Fruit fly (Drosophila melanogaster) whole organism, embryonic: ENCODE measurements around the gene RpS17.
A peak's percentile ranks its signal among the peaks of the same experiment; 100 is the strongest.

Experiments used
- Antp ChIP-seq: fragments of 200-800 bp; sonication (Bioruptor generic); optimal IDR thresholded peaks from 3 replicates; lab custom pipeline; 2016; ENCODE audit warnings: missing biosample characterization, missing genetic modification characterization
- Bdp1 ChIP-seq: fragments of 200-800 bp; sonication (Bioruptor generic); optimal IDR thresholded peaks from 3 replicates; lab custom pipeline; 2016; ENCODE audit warnings: missing biosample characterization, missing genetic modification characterization
- Bgb ChIP-seq: fragments of 200-800 bp; sonication (Bioruptor generic); IDR thresholded peaks from 2 replicates; pipeline ENCODE4 v1.3.6; 2022; ENCODE audit warnings: missing biosample characterization, missing genetic modification characterization; ENCODE audit not compliant: partially characterized antibody
- CG11398 ChIP-seq: fragments of 200-800 bp; sonication (Bioruptor generic); optimal IDR thresholded peaks from 2 replicates; lab custom pipeline; 2016; ENCODE audit warnings: missing biosample characterization, missing genetic modification characterization
- CG11560 ChIP-seq: fragments of 200-800 bp; sonication (Bioruptor generic); IDR thresholded peaks from 3 replicates; pipeline ENCODE4 v1.3.6; 2022; ENCODE audit warnings: missing biosample characterization, missing genetic modification characterization
- CG12155 ChIP-seq: fragments of 200-800 bp; sonication (Bioruptor generic); optimal IDR thresholded peaks from 3 replicates; lab custom pipeline; 2016; ENCODE audit warnings: missing biosample characterization, missing genetic modification characterization
- CG12769 ChIP-seq: fragments of 200-800 bp; sonication (Bioruptor generic); optimal IDR thresholded peaks from 2 replicates; lab custom pipeline; 2019; ENCODE audit warnings: missing biosample characterization, mild to moderate bottlenecking, missing genetic modification characterization, moderate library complexity
- CG13624 ChIP-seq: fragments of 200-800 bp; sonication (Bioruptor generic); optimal IDR thresholded peaks from 2 replicates; lab custom pipeline; 2016; ENCODE audit warnings: missing biosample characterization, missing genetic modification characterization
- CG15011 ChIP-seq: fragments of 200-800 bp; sonication (Bioruptor generic); optimal IDR thresholded peaks from 3 replicates; lab custom pipeline; 2018; ENCODE audit warnings: missing biosample characterization, mild to moderate bottlenecking, missing genetic modification characterization
- CG17186 ChIP-seq: fragments of 200-800 bp; sonication (Bioruptor generic); optimal IDR thresholded peaks from 3 replicates; lab custom pipeline; 2017; ENCODE audit warnings: missing biosample characterization, missing genetic modification reagents, missing genetic modification characterization
- CG17829 ChIP-seq: fragments of 200-800 bp; optimal IDR thresholded peaks from 2 replicates; lab custom pipeline; 2019; ENCODE audit warnings: missing biosample characterization, mild to moderate bottlenecking, missing genetic modification characterization, moderate library complexity
- CG1792 ChIP-seq: fragments of 200-800 bp; sonication (Bioruptor generic); optimal IDR thresholded peaks from 2 replicates; lab custom pipeline; 2016; ENCODE audit warnings: missing biosample characterization, missing genetic modification characterization
- CG18262 ChIP-seq: fragments of 200-800 bp; optimal IDR thresholded peaks from 3 replicates; lab custom pipeline; 2019; ENCODE audit warnings: missing biosample characterization, mild to moderate bottlenecking, missing genetic modification characterization, moderate library complexity
- CG2129 ChIP-seq: fragments of 200-800 bp; sonication (Bioruptor generic); IDR thresholded peaks from 2 replicates; pipeline ENCODE4 v1.3.6; 2022; ENCODE audit warnings: missing biosample characterization, missing genetic modification characterization; ENCODE audit not compliant: partially characterized antibody
- CG3065 ChIP-seq: fragments of 200-800 bp; sonication (Bioruptor generic); optimal IDR thresholded peaks from 2 replicates; lab custom pipeline; 2016; ENCODE audit warnings: missing biosample characterization, missing genetic modification characterization
- CG4617 ChIP-seq: fragments of 200-800 bp; sonication (Bioruptor generic); optimal IDR thresholded peaks from 3 replicates; lab custom pipeline; 2016; ENCODE audit warnings: missing biosample characterization, missing genetic modification characterization, borderline replicate concordance
- CG6791 ChIP-seq: fragments of 200-800 bp; sonication (Bioruptor generic); IDR thresholded peaks from 3 replicates; pipeline ENCODE4 v1.3.6; 2022; ENCODE audit warnings: missing biosample characterization, missing genetic modification characterization; ENCODE audit not compliant: partially characterized antibody
- CG6854 ChIP-seq: fragments of 200-800 bp; sonication (Bioruptor generic); optimal IDR thresholded peaks from 3 replicates; lab custom pipeline; 2017; ENCODE audit warnings: missing biosample characterization, mild to moderate bottlenecking, missing genetic modification characterization
- CG9876 ChIP-seq: fragments of 200-800 bp; sonication (Bioruptor generic); optimal IDR thresholded peaks from 2 replicates; lab custom pipeline; 2016; ENCODE audit warnings: missing biosample characterization, missing genetic modification characterization
- MBD-R2 ChIP-seq: fragments of 200-800 bp; sonication (Bioruptor generic); IDR thresholded peaks from 2 replicates; pipeline ENCODE4 v1.3.6; 2022; ENCODE audit warnings: missing biosample characterization, missing genetic modification characterization
- Myb ChIP-seq: fragments of 200-800 bp; sonication (Bioruptor generic); optimal IDR thresholded peaks from 2 replicates; lab custom pipeline; 2016; ENCODE audit warnings: missing biosample characterization, missing genetic modification characterization
- NK7.1 ChIP-seq: fragments of 200-800 bp; sonication (Bioruptor generic); optimal IDR thresholded peaks from 3 replicates; lab custom pipeline; 2016; ENCODE audit warnings: missing biosample characterization, missing genetic modification characterization
- Nf-YA ChIP-seq: fragments of 200-800 bp; sonication (Bioruptor generic); IDR thresholded peaks from 2 replicates; pipeline ENCODE4 v1.3.6; 2022; ENCODE audit warnings: missing biosample characterization, missing genetic modification characterization
- Nf-YC ChIP-seq: fragments of 200-800 bp; optimal IDR thresholded peaks from 3 replicates; lab custom pipeline; 2019; ENCODE audit warnings: missing biosample characterization, mild to moderate bottlenecking, missing genetic modification characterization, moderate library complexity
- Pdp1 ChIP-seq, 2 experiments: fragments of 200-800 bp; sonication (Bioruptor generic); optimal IDR thresholded peaks; 3 replicates each; lab custom pipeline; 2016; ENCODE audit warnings: missing biosample characterization in 2 of 2, missing genetic modification characterization in 2 of 2, mild to moderate bottlenecking in 1 of 2, moderate library complexity in 1 of 2
- Tbp ChIP-seq: fragments of >200 bp; optimal IDR thresholded peaks from 2 replicates; lab custom pipeline; 2018; ENCODE audit warnings: missing biosample characterization, missing genetic modification characterization
- YL-1 ChIP-seq: fragments of 200-800 bp; sonication (Bioruptor generic); optimal IDR thresholded peaks from 3 replicates; lab custom pipeline; 2017; ENCODE audit warnings: missing biosample characterization, mild to moderate bottlenecking, missing genetic modification characterization
- ase ChIP-seq: fragments of 200-800 bp; sonication (Bioruptor generic); IDR thresholded peaks from 3 replicates; pipeline ENCODE4 v1.3.6; 2022; ENCODE audit warnings: missing biosample characterization, missing genetic modification characterization
- bcd ChIP-seq: fragments of 200-800 bp; sonication (Bioruptor generic); optimal IDR thresholded peaks from 2 replicates; lab custom pipeline; 2017; ENCODE audit warnings: missing biosample characterization, mild to moderate bottlenecking, missing genetic modification characterization
- bigmax ChIP-seq: fragments of 200-800 bp; sonication (Bioruptor generic); optimal IDR thresholded peaks from 2 replicates; lab custom pipeline; 2018; ENCODE audit warnings: missing biosample characterization, mild to moderate bottlenecking, missing genetic modification characterization
- btn ChIP-seq: fragments of 200-800 bp; sonication (Bioruptor generic); optimal IDR thresholded peaks from 2 replicates; lab custom pipeline; 2016; ENCODE audit warnings: missing biosample characterization, missing genetic modification characterization
- chinmo ChIP-seq: fragments of 200-800 bp; sonication (Bioruptor generic); IDR thresholded peaks from 4 replicates; pipeline ENCODE4 v1.3.6; 2022; ENCODE audit warnings: missing biosample characterization, missing genetic modification characterization; ENCODE audit not compliant: partially characterized antibody
- dmrt99B ChIP-seq: fragments of 200-800 bp; sonication (Bioruptor generic); optimal IDR thresholded peaks from 2 replicates; lab custom pipeline; 2018; ENCODE audit warnings: missing biosample characterization, mild to moderate bottlenecking, missing genetic modification characterization, moderate library complexity
- dpn ChIP-seq, 2 experiments: fragments of 200-800 bp; sonication (Bioruptor generic); optimal IDR thresholded peaks; 3 replicates each; lab custom pipeline; 2016; ENCODE audit warnings: missing biosample characterization in 2 of 2, missing genetic modification characterization in 2 of 2
- ems ChIP-seq: fragments of 200-800 bp; sonication (Bioruptor generic); optimal IDR thresholded peaks from 3 replicates; lab custom pipeline; 2016; ENCODE audit warnings: missing biosample characterization, missing genetic modification characterization
- ftz-f1 ChIP-seq: fragments of 200-800 bp; sonication (Bioruptor generic); optimal IDR thresholded peaks from 2 replicates; lab custom pipeline; 2016; ENCODE audit warnings: missing biosample characterization, missing genetic modification characterization
- gfzf ChIP-seq: fragments of 200-800 bp; sonication (Bioruptor generic); optimal IDR thresholded peaks from 2 replicates; lab custom pipeline; 2016; ENCODE audit warnings: missing biosample characterization, mild to moderate bottlenecking, missing genetic modification characterization, moderate library complexity
- grn ChIP-seq: fragments of 200-800 bp; sonication (Bioruptor generic); optimal IDR thresholded peaks from 3 replicates; lab custom pipeline; 2017; ENCODE audit warnings: missing biosample characterization, missing genetic modification characterization
- jumu ChIP-seq: fragments of 200-800 bp; sonication (Bioruptor generic); optimal IDR thresholded peaks from 3 replicates; lab custom pipeline; 2016; ENCODE audit warnings: missing biosample characterization, missing genetic modification characterization
- klu ChIP-seq: fragments of 200-800 bp; sonication (Bioruptor generic); IDR thresholded peaks from 2 replicates; pipeline ENCODE4 v1.3.6; 2022; ENCODE audit warnings: missing biosample characterization, missing genetic modification characterization
- knrl ChIP-seq: fragments of 200-800 bp; sonication (Bioruptor generic); IDR thresholded peaks from 3 replicates; pipeline ENCODE4 v1.3.6; 2022; ENCODE audit warnings: missing biosample characterization, missing genetic modification characterization; ENCODE audit not compliant: partially characterized antibody
- lilli ChIP-seq: fragments of 200-800 bp; sonication (Bioruptor generic); optimal IDR thresholded peaks from 3 replicates; lab custom pipeline; 2016; ENCODE audit warnings: missing biosample characterization, missing genetic modification characterization
- lmd ChIP-seq: fragments of 200-800 bp; sonication (Bioruptor generic); IDR thresholded peaks from 2 replicates; pipeline ENCODE4 v1.3.6; 2022; ENCODE audit warnings: missing biosample characterization, missing genetic modification characterization
- maf-S ChIP-seq: fragments of 200-800 bp; sonication (Bioruptor generic); optimal IDR thresholded peaks from 2 replicates; lab custom pipeline; 2016; ENCODE audit warnings: missing biosample characterization, missing genetic modification characterization
- nmo ChIP-seq: fragments of 200-800 bp; sonication (Bioruptor generic); optimal IDR thresholded peaks from 2 replicates; lab custom pipeline; 2018; ENCODE audit warnings: missing biosample characterization, mild to moderate bottlenecking, missing genetic modification characterization, moderate library complexity
- pum ChIP-seq: fragments of 200-800 bp; sonication (Bioruptor generic); optimal IDR thresholded peaks from 2 replicates; lab custom pipeline; 2016; ENCODE audit warnings: missing biosample characterization, missing genetic modification characterization
- tna ChIP-seq: fragments of 200-800 bp; sonication (Bioruptor generic); IDR thresholded peaks from 2 replicates; pipeline ENCODE4 v1.3.6; 2022; ENCODE audit warnings: missing biosample characterization, missing genetic modification characterization; ENCODE audit not compliant: partially characterized antibody
- trem ChIP-seq: fragments of 200-800 bp; optimal IDR thresholded peaks from 3 replicates; lab custom pipeline; 2019; ENCODE audit warnings: missing biosample characterization, mild to moderate bottlenecking, missing genetic modification characterization, moderate library complexity
- vnd ChIP-seq: fragments of 200-800 bp; sonication (Bioruptor generic); IDR thresholded peaks from 3 replicates; pipeline ENCODE4 v1.3.6; 2022; ENCODE audit warnings: missing biosample characterization, missing genetic modification characterization; ENCODE audit not compliant: partially characterized antibody

Gene RpS17

DNA sequence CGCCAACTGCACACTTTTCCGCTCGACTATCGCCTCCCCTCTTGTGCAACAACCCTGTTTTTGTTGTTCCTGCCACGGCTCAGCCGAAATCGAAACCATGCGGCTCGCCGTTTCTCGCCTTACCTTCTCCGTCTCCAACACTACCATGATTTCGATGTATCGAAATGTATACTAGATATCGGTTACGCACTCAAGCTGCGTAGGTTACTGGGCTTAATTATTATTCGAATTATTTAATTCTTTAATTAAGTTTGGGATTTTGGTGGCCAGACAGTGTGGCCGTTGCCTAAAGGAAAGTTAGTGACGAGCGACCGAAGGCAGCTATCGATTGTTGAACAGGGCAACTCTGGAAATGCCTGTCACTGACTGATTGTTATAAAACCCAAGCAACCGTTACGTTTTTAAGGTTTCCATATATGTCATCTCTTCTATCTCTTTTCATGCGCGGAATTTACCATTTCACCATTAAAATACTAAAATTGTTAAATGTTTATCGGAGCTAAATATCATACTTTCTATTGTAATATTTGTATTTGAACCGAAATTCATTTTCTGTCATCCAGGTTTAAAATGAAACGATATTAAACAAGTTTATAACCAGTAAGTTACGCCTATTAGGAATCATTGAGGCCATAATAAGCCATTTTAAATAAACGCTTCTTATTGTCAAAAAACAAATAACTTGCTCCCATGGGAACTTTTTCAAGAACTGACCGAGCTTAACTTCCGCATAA, 27.3 kb downstream of the RpS17 start, which contains the start of gene eIF4E1 (continued):
- TF ChIP-seq nmo (GFP tag; lab: Kevin White, UChicago): peak; percentile 53
- TF ChIP-seq NK7.1: no peak
- TF ChIP-seq CG9876: peak; percentile 5
- TF ChIP-seq CG17186 (GFP tag; lab: Kevin White, UChicago): peak; percentile 52
- peak in 1 of 2 experiments; percentile 62 for TF ChIP-seq dpn (GFP tag; optimal IDR thresholded peaks at IDR 0.05; lab: Kevin White, UChicago)
- TF ChIP-seq CG4617: peak; percentile 88
- no peak for TF ChIP-seq CG11560 (tag; lab: Robert Waterston, UW)
- no peak for TF ChIP-seq CG6854 (GFP tag; lab: Kevin White, UChicago)
- TF ChIP-seq CG18262: peak; percentile 0
- TF ChIP-seq CG13624 (GFP tag; lab: Kevin White, UChicago): peak; percentile 40
- peak; percentile 61 for TF ChIP-seq YL-1
- TF ChIP-seq Tbp (GFP tag; lab: Kevin White, UChicago): no peak
- TF ChIP-seq lilli (GFP tag; lab: Kevin White, UChicago): peak; percentile 2
- no peak for TF ChIP-seq Bdp1 (GFP tag; lab: Kevin White, UChicago)
- peak; percentile 2 for TF ChIP-seq maf-S
- peak; percentile 74; the same call in 2 of the 3 replicates for TF ChIP-seq vnd (GFP tag; lab: Robert Waterston, UW)
- TF ChIP-seq Pdp1 (GFP tag; optimal IDR thresholded peaks at IDR 0.05; lab: Kevin White, UChicago): peak; percentile 56 to 91
- TF ChIP-seq grn: peak; percentile 7
- peak; percentile 3 for TF ChIP-seq jumu (GFP tag; lab: Kevin White, UChicago)
- TF ChIP-seq CG11398: no peak
- TF ChIP-seq Bgb: peak; percentile 86
- TF ChIP-seq Myb (GFP tag; lab: Kevin White, UChicago): peak; percentile 100
- TF ChIP-seq knrl (GFP tag; lab: Robert Waterston, UW): peak; percentile 86
- TF ChIP-seq CG2129 (GFP tag; lab: Robert Waterston, UW): peak; percentile 34; the same call in 1 of the 2 replicates
- no peak for TF ChIP-seq dmrt99B (tag; lab: Kevin White, UChicago)
- TF ChIP-seq tna (GFP tag; lab: Robert Waterston, UW): no peak
- TF ChIP-seq trem (tag; lab: Kevin White, UChicago): peak; percentile 57
- peak; percentile 24 for TF ChIP-seq Antp
- peak; percentile 78 for TF ChIP-seq MBD-R2
- 0 out of 2 replicates have a peak, but pooled peaks have one; percentile 5 for TF ChIP-seq Nf-YA (GFP tag; lab: Robert Waterston, UW)
- TF ChIP-seq CG6791 (GFP tag; lab: Robert Waterston, UW): peak; percentile 73
- TF ChIP-seq ftz-f1 (GFP tag; lab: Kevin White, UChicago): peak; percentile 40
- no peak; the same call in 2 of the 3 replicates for TF ChIP-seq ase (GFP tag; lab: Robert Waterston, UW)
- 0 out of 4 replicates have a peak, but pooled peaks have one; percentile 19 for TF ChIP-seq chinmo (GFP tag; lab: Robert Waterston, UW)
- TF ChIP-seq Nf-YC (tag; lab: Kevin White, UChicago): peak; percentile 47
- TF ChIP-seq CG1792 (GFP tag; lab: Kevin White, UChicago): peak; percentile 28
- 0 out of 2 replicates have a peak, but pooled peaks have one; percentile 14 for TF ChIP-seq klu
- TF ChIP-seq bcd (GFP tag; lab: Kevin White, UChicago): peak; percentile 8
- peak; percentile 73 for TF ChIP-seq CG17829
- TF ChIP-seq CG3065 (GFP tag; lab: Kevin White, UChicago): no peak
- peak; percentile 18 for TF ChIP-seq CG12769 (tag; lab: Kevin White, UChicago)
- TF ChIP-seq lmd (GFP tag; lab: Robert Waterston, UW): no peak
- peak; percentile 37 for TF ChIP-seq ems (GFP tag; lab: Kevin White, UChicago)
- TF ChIP-seq bigmax (GFP tag; lab: Kevin White, UChicago): peak; percentile 14
- TF ChIP-seq gfzf (GFP tag; lab: Kevin White, UChicago): peak; percentile 75
- TF ChIP-seq CG12155 (GFP tag; lab: Kevin White, UChicago): peak; percentile 11
- TF ChIP-seq CG15011: no peak
- no peak for TF ChIP-seq btn (GFP tag; lab: Kevin White, UChicago)
- no peak for TF ChIP-seq pum
